Worm (Caenorhabditis elegans) whole organism, young adult: ENCODE measurements around the gene snf-5.

Source experiments
- F55B11.4 ChIP-seq: sonication (generic microtip); optimal IDR thresholded peaks from 2 replicates; lab custom pipeline; 2016; ENCODE audit warnings: missing compliant biosample characterization, missing genetic modification characterization, borderline replicate concordance; ENCODE audit not compliant: insufficient read depth
- Y53F4B.3 ChIP-seq: fragments of 200-800 bp; sonication (Bioruptor generic); IDR thresholded peaks from 2 replicates; pipeline ENCODE4 v1.3.6; 2022; ENCODE audit warnings: missing genetic modification reagents, missing genetic modification characterization, missing compliant biosample characterization
- atf-7 ChIP-seq: sonication (generic microtip); optimal IDR thresholded peaks from 2 replicates; lab custom pipeline; 2017; ENCODE audit warnings: mild to moderate bottlenecking, missing genetic modification characterization, missing compliant biosample characterization
- attf-3 ChIP-seq: fragments of 200-800 bp; sonication (Bioruptor generic); conservative IDR thresholded peaks from 2 replicates; pipeline ENCODE4 v1.3.6; 2022; ENCODE audit warnings: missing genetic modification reagents, missing genetic modification characterization, missing compliant biosample characterization
- ceh-27 ChIP-seq: fragments of 200-800 bp; sonication (Bioruptor generic); optimal IDR thresholded peaks from 2 replicates; lab custom pipeline; 2018; ENCODE audit warnings: mild to moderate bottlenecking, missing genetic modification characterization, moderate library complexity, missing compliant biosample characterization
- egrh-3 ChIP-seq: fragments of 200-800 bp; sonication (Bioruptor generic); IDR thresholded peaks from 2 replicates; pipeline ENCODE4 v1.3.6; 2022; ENCODE audit warnings: missing genetic modification reagents, missing genetic modification characterization, missing compliant biosample characterization
- lin-26 ChIP-seq: fragments of 200-800 bp; sonication (Bioruptor generic); IDR thresholded peaks from 2 replicates; pipeline ENCODE4 v1.3.6; 2022; ENCODE audit warnings: missing genetic modification reagents, missing genetic modification characterization, missing compliant biosample characterization
- mes-4 ChIP-seq: sonication (generic microtip); optimal IDR thresholded peaks from 2 replicates; lab custom pipeline; 2016; ENCODE audit warnings: missing genotype, missing genetic modification characterization, missing compliant biosample characterization
- snpc-1.3 ChIP-seq: sonication (generic microtip); optimal IDR thresholded peaks from 2 replicates; lab custom pipeline; 2017; ENCODE audit warnings: missing genetic modification characterization, mild to moderate bottlenecking, missing compliant biosample characterization, antibody characterized with exemption, moderate library complexity, missing genotype, missing genetic modification reagents; ENCODE audit not compliant: insufficient read depth
- tbp1 ChIP-seq: fragments of 200-800 bp; sonication (Bioruptor generic); optimal IDR thresholded peaks from 2 replicates; lab custom pipeline; 2018; ENCODE audit warnings: mild to moderate bottlenecking, missing genetic modification characterization, missing compliant biosample characterization

ce11 chrII:12813253-12813652 is 52.3 kb downstream of the snf-5 start:
- no peak for TF ChIP-seq ceh-27 (GFP tag; lab: Kevin White, UChicago)
- no peak for TF ChIP-seq lin-26 (GFP tag; lab: Robert Waterston, UW)
- TF ChIP-seq snpc-1.3 (tag; lab: Kevin White, UChicago) = no peak
- no peak for TF ChIP-seq tbp1 (GFP tag; lab: Kevin White, UChicago)
- TF ChIP-seq mes-4 = no peak
- TF ChIP-seq F55B11.4 (tag; lab: Kevin White, UChicago) = no peak
- no peak for TF ChIP-seq atf-7 (tag; lab: Kevin White, UChicago)
- TF ChIP-seq attf-3 = no peak
- no peak for TF ChIP-seq Y53F4B.3
- TF ChIP-seq egrh-3 = no peak
